Fruit fly (Drosophila melanogaster) whole organism, prepupa: ENCODE data around the gene DnaJ-H.
A peak's percentile ranks its signal among the peaks of the same experiment; 100 is the strongest.

ENCODE experiments used
- Blimp-1 ChIP-seq: fragments of 200-800 bp; sonication (Bioruptor generic); optimal IDR thresholded peaks from 3 replicates; lab custom pipeline; 2017; ENCODE audit warnings: missing biosample characterization, missing genetic modification characterization, mild to moderate bottlenecking, moderate library complexity, missing genetic modification reagents
- CG10669 ChIP-seq: fragments of 200-800 bp; sonication (Bioruptor generic); optimal IDR thresholded peaks from 3 replicates; lab custom pipeline; 2018; ENCODE audit warnings: missing biosample characterization, mild to moderate bottlenecking, missing genetic modification characterization, moderate library complexity
- CG11294 ChIP-seq: fragments of 200-800 bp; sonication (Bioruptor generic); IDR thresholded peaks from 2 replicates; pipeline ENCODE4 v1.3.6; 2022; ENCODE audit warnings: missing biosample characterization, missing genetic modification characterization
- CG11762 ChIP-seq: fragments of 200-800 bp; sonication (Bioruptor generic); optimal IDR thresholded peaks from 3 replicates; lab custom pipeline; 2016; ENCODE audit warnings: missing biosample characterization, missing genetic modification characterization; ENCODE audit not compliant: insufficient read depth
- CG11902 ChIP-seq: fragments of 200-800 bp; sonication (Bioruptor generic); optimal IDR thresholded peaks from 3 replicates; lab custom pipeline; 2016; ENCODE audit warnings: missing biosample characterization, missing genetic modification characterization
- CG15336 ChIP-seq: fragments of 200-800 bp; sonication (Bioruptor generic); IDR thresholded peaks from 2 replicates; pipeline ENCODE4 v1.3.6; 2022; ENCODE audit warnings: missing biosample characterization, missing genetic modification characterization
- CG1621 ChIP-seq: fragments of 200-800 bp; sonication (Bioruptor generic); optimal IDR thresholded peaks from 3 replicates; lab custom pipeline; 2018; ENCODE audit warnings: missing biosample characterization, mild to moderate bottlenecking, missing genetic modification characterization
- CG31627 ChIP-seq: fragments of 200-800 bp; sonication (Bioruptor generic); optimal IDR thresholded peaks from 3 replicates; lab custom pipeline; 2016; ENCODE audit warnings: missing biosample characterization, missing genetic modification characterization
- CG32006 ChIP-seq: fragments of 200-800 bp; sonication (Bioruptor generic); optimal IDR thresholded peaks from 3 replicates; lab custom pipeline; 2017; ENCODE audit warnings: missing biosample characterization, mild to moderate bottlenecking, missing genetic modification characterization
- CG34406 ChIP-seq: fragments of 200-800 bp; sonication (Bioruptor generic); optimal IDR thresholded peaks from 3 replicates; lab custom pipeline; 2016; ENCODE audit warnings: missing biosample characterization, missing genetic modification characterization
- CG4318 ChIP-seq: fragments of 200-800 bp; sonication (Bioruptor generic); optimal IDR thresholded peaks from 3 replicates; lab custom pipeline; 2017; ENCODE audit warnings: missing biosample characterization, mild to moderate bottlenecking, missing genetic modification characterization
- CG6163 ChIP-seq: fragments of 200-800 bp; sonication (Bioruptor generic); IDR thresholded peaks from 3 replicates; pipeline ENCODE4 v1.3.6; 2022; ENCODE audit warnings: missing biosample characterization, missing genetic modification characterization
- CG6792 ChIP-seq: fragments of 200-800 bp; sonication (Bioruptor generic); optimal IDR thresholded peaks from 3 replicates; lab custom pipeline; 2016; ENCODE audit warnings: missing biosample characterization, missing genetic modification characterization
- CG6854 ChIP-seq: fragments of 200-800 bp; sonication (Bioruptor generic); optimal IDR thresholded peaks from 2 replicates; lab custom pipeline; 2017; ENCODE audit warnings: missing biosample characterization, mild to moderate bottlenecking, missing genetic modification characterization
- CG8119 ChIP-seq: fragments of 200-800 bp; sonication (Bioruptor generic); IDR thresholded peaks from 3 replicates; pipeline ENCODE4 v1.3.6; 2022; ENCODE audit warnings: missing biosample characterization, missing genetic modification characterization
- CG8319 ChIP-seq: fragments of 200-800 bp; sonication (Bioruptor generic); optimal IDR thresholded peaks from 3 replicates; lab custom pipeline; 2016; ENCODE audit warnings: missing biosample characterization, missing genetic modification characterization
- Eip75B ChIP-seq: fragments of 200-800 bp; sonication (Bioruptor generic); optimal IDR thresholded peaks from 3 replicates; lab custom pipeline; 2016; ENCODE audit warnings: missing biosample characterization, missing genetic modification characterization
- Eip93F ChIP-seq: fragments of 200-800 bp; sonication (Bioruptor generic); optimal IDR thresholded peaks from 2 replicates; lab custom pipeline; 2016; ENCODE audit warnings: missing biosample characterization, mild to moderate bottlenecking, missing genetic modification characterization
- Ets21C ChIP-seq: fragments of 200-800 bp; sonication (Bioruptor generic); optimal IDR thresholded peaks from 3 replicates; lab custom pipeline; 2016; ENCODE audit warnings: missing biosample characterization, missing genetic modification characterization
- Gug ChIP-seq: fragments of 200-800 bp; sonication (Bioruptor generic); IDR thresholded peaks from 2 replicates; pipeline ENCODE4 v1.3.6; 2022; ENCODE audit warnings: missing biosample characterization, missing genetic modification characterization
- Hr39 ChIP-seq: fragments of 200-800 bp; sonication (Bioruptor generic); optimal IDR thresholded peaks from 2 replicates; lab custom pipeline; 2016; ENCODE audit warnings: missing biosample characterization, missing genetic modification characterization
- Lpt ChIP-seq: fragments of 200-800 bp; sonication (Bioruptor generic); optimal IDR thresholded peaks from 3 replicates; lab custom pipeline; 2016; ENCODE audit warnings: missing biosample characterization, missing genetic modification characterization
- Met ChIP-seq: fragments of 200-800 bp; sonication (Bioruptor generic); optimal IDR thresholded peaks from 3 replicates; lab custom pipeline; 2016; ENCODE audit warnings: missing biosample characterization, missing genetic modification characterization
- Sox102F ChIP-seq: fragments of 200-800 bp; sonication (Bioruptor generic); optimal IDR thresholded peaks from 2 replicates; lab custom pipeline; 2016; ENCODE audit warnings: missing biosample characterization, mild to moderate bottlenecking, missing genetic modification characterization
- Sox15 ChIP-seq: fragments of 200-800 bp; sonication (Bioruptor generic); optimal IDR thresholded peaks from 3 replicates; lab custom pipeline; 2016; ENCODE audit warnings: missing biosample characterization, missing genetic modification characterization
- achi ChIP-seq: fragments of 200-800 bp; sonication (Bioruptor generic); optimal IDR thresholded peaks from 3 replicates; lab custom pipeline; 2016; ENCODE audit warnings: missing biosample characterization, missing genetic modification characterization
- cyc ChIP-seq: fragments of 200-800 bp; sonication (Bioruptor generic); optimal IDR thresholded peaks from 3 replicates; lab custom pipeline; 2016; ENCODE audit warnings: missing biosample characterization, missing genetic modification characterization
- dac ChIP-seq: fragments of 200-800 bp; sonication (Bioruptor generic); optimal IDR thresholded peaks from 2 replicates; lab custom pipeline; 2017; ENCODE audit warnings: missing biosample characterization, mild to moderate bottlenecking, missing genetic modification characterization
- dsx ChIP-seq: fragments of 200-800 bp; optimal IDR thresholded peaks from 3 replicates; lab custom pipeline; 2019; ENCODE audit warnings: missing biosample characterization, mild to moderate bottlenecking, missing genetic modification characterization, moderate library complexity; ENCODE audit not compliant: poor library complexity, severe bottlenecking
- eg ChIP-seq: fragments of 200-800 bp; sonication (Bioruptor generic); IDR thresholded peaks from 3 replicates; pipeline ENCODE4 v1.3.6; 2022; ENCODE audit warnings: missing biosample characterization, missing genetic modification characterization
- esn ChIP-seq: fragments of 200-800 bp; sonication (Bioruptor generic); optimal IDR thresholded peaks from 2 replicates; lab custom pipeline; 2016; ENCODE audit warnings: missing biosample characterization, mild to moderate bottlenecking, missing genetic modification characterization, moderate library complexity
- fd59A ChIP-seq: fragments of 200-800 bp; sonication (Bioruptor generic); optimal IDR thresholded peaks from 2 replicates; lab custom pipeline; 2017; ENCODE audit warnings: missing biosample characterization, mild to moderate bottlenecking, missing genetic modification characterization, missing genetic modification reagents
- fd85E ChIP-seq: fragments of 200-800 bp; sonication (Bioruptor generic); optimal IDR thresholded peaks from 3 replicates; lab custom pipeline; 2016; ENCODE audit warnings: missing biosample characterization, missing genetic modification characterization
- fkh ChIP-seq: fragments of 200-800 bp; sonication (Bioruptor generic); optimal IDR thresholded peaks from 3 replicates; lab custom pipeline; 2017; ENCODE audit warnings: missing biosample characterization, mild to moderate bottlenecking, missing genetic modification characterization, moderate library complexity
- lz ChIP-seq: fragments of 200-800 bp; sonication (Bioruptor generic); optimal IDR thresholded peaks from 3 replicates; lab custom pipeline; 2016; ENCODE audit warnings: missing biosample characterization, missing genetic modification characterization
- net ChIP-seq: fragments of 200-800 bp; sonication (Bioruptor generic); optimal IDR thresholded peaks from 3 replicates; lab custom pipeline; 2016; ENCODE audit warnings: missing biosample characterization, missing genetic modification characterization
- salr ChIP-seq, 2 experiments: fragments of 200-800 bp; sonication (Bioruptor generic); optimal IDR thresholded peaks; 3 replicates each; lab custom pipeline; 2016 to 2018; ENCODE audit warnings: missing biosample characterization in 2 of 2, missing genetic modification characterization in 2 of 2, mild to moderate bottlenecking in 1 of 2
- spab ChIP-seq: fragments of 200-800 bp; sonication (Bioruptor generic); optimal IDR thresholded peaks from 2 replicates; lab custom pipeline; 2017; ENCODE audit warnings: missing biosample characterization, mild to moderate bottlenecking, missing genetic modification characterization, missing genetic modification reagents
- ss ChIP-seq, 2 experiments: fragments of 200-800 bp; sonication (Bioruptor generic); optimal IDR thresholded peaks; 2 replicates in 1 of 2; 3 replicates in 1 of 2; lab custom pipeline; 2017 to 2018; ENCODE audit warnings: mild to moderate bottlenecking in 2 of 2, missing biosample characterization in 2 of 2, missing genetic modification characterization in 2 of 2, moderate library complexity in 1 of 2
- svp ChIP-seq: fragments of 200-800 bp; sonication (Bioruptor generic); peaks from one replicate; lab custom pipeline; 2016; ENCODE audit warnings: missing biosample characterization, missing genetic modification characterization
- topi ChIP-seq: fragments of 200-800 bp; sonication (Bioruptor generic); optimal IDR thresholded peaks from 3 replicates; lab custom pipeline; 2016; ENCODE audit warnings: missing biosample characterization, missing genetic modification characterization

Gene DnaJ-H

DNA sequence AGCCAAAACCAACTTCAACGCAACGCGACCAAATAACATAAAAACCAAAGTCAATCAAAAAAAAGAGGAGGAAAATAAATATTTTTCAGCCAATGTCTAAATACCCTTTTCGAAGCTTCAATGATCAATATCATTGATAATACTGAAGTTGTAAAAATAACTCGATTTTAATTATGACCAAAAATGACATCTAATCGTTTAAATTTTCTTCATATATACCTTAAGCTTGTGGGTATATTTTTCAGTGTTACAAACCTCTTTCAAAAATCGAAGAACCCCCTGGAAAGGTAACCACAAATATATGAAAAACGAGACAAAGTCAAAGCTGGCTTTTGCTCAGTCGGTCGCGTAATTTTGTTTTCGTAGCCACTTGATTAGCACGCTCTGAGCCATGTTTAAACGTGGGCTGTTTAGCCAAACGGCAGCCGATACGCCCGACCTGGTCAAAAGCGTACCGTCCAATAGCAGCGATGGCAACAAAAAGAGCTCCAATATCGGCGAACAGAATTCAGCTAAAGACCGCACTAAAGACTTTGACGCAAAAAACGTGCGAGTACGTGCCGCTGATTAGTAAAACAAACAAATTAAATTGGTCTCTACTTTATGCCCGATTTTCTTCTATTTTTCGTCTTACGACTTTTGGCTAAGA is 20.7 kb downstream of the DnaJ-H start (continued):
- peak in 1 of 2 experiments; percentile 4 for TF ChIP-seq salr (GFP tag; optimal IDR thresholded peaks at IDR 0.05; lab: Kevin White, UChicago)
- TF ChIP-seq esn (GFP tag; lab: Kevin White, UChicago), result peak; percentile 27
- TF ChIP-seq CG11762, result no peak
- TF ChIP-seq eg (GFP tag; lab: Robert Waterston, UW), result peak; percentile 69; the same call in 2 of the 3 replicates
- no peak for TF ChIP-seq ss (GFP tag; optimal IDR thresholded peaks at IDR 0.05; lab: Kevin White, UChicago)
- TF ChIP-seq Ets21C, result no peak
- TF ChIP-seq fd85E, result no peak
- peak; percentile 34 for TF ChIP-seq achi (GFP tag; lab: Kevin White, UChicago)
- TF ChIP-seq CG6854 (GFP tag; lab: Kevin White, UChicago), result no peak
- no peak; the same call in 1 of the 2 replicates for TF ChIP-seq CG11294 (GFP tag; lab: Robert Waterston, UW)
- TF ChIP-seq Gug, result peak; percentile 52
- peak; percentile 29 for TF ChIP-seq Lpt (GFP tag; lab: Kevin White, UChicago)
- TF ChIP-seq CG8119 (GFP tag; lab: Robert Waterston, UW), result peak; percentile 70
- peak; percentile 0 for TF ChIP-seq lz

dm6 chr2L:13143522-13143921 is 22.4 kb downstream of the DnaJ-H start, which contains the start of gene CG16978:
Gene CG16978, minus strand, starts transcription at chr2L:13143622.
- TF ChIP-seq Blimp-1 (GFP tag; lab: Kevin White, UChicago) (no peak), fd85E (no peak), CG32006 (no peak), CG6163 (GFP tag; lab: Robert Waterston, UW) (no peak)

DNA sequence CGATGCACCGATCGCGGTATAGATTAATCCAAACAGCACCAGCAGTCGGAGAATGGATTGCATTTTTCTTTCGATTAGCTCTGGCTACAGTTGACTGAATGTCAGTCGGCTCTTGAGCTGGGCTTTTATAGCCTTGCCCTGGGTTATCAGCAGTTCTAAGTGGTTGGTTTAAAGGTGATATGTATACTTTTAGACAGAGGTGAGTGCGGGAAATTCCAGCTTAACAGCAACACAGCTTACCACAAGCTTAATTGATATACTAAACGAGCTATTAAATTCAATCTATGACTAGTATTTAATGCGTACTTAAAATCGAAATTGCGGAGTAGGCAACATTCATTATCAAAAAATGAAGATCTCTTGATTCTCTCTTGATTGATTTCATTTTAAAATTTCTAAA is 23.1 kb downstream of the DnaJ-H start, which contains the start of gene CG9928:
TSS of gene CG9928 (minus strand) at position 101 of the 400 bp plus-strand sequence.
- TF ChIP-seq Eip93F (GFP tag; lab: Kevin White, UChicago), result no peak
- peak; percentile 81 for TF ChIP-seq svp (GFP tag; lab: Kevin White, UChicago)

DNA sequence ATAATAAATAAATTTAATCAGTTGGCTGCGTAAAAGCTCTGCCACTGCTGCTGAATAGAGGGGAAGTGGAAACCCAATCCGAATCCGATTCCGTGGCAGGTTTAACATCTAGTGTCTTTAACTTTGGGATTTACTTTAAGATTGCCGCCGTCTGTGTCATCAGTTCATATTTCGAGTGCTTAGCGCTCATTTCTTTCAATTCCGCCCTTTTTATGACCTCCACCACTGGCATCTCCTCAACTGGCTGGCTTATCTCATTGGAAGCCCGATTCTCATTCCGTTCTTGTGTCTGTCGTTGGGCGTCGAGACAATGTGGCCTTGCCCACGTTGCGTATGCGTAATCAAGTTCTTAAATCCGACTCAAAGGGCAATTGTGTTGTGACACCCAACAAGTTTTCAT is 25.0 kb downstream of the DnaJ-H start:
- TF ChIP-seq Lpt (GFP tag; lab: Kevin White, UChicago), result no peak
- TF ChIP-seq spab (GFP tag; lab: Kevin White, UChicago), result no peak
- TF ChIP-seq topi (GFP tag; lab: Kevin White, UChicago), result no peak
- no peak for TF ChIP-seq dac
- no peak for TF ChIP-seq net (GFP tag; lab: Kevin White, UChicago)
- TF ChIP-seq CG6792 (GFP tag; lab: Kevin White, UChicago), result no peak
- no peak for TF ChIP-seq CG15336 (GFP tag; lab: Robert Waterston, UW)
- TF ChIP-seq Eip75B (GFP tag; lab: Kevin White, UChicago), result no peak
- TF ChIP-seq CG10669 (GFP tag; lab: Kevin White, UChicago), result no peak
- TF ChIP-seq CG6854 (GFP tag; lab: Kevin White, UChicago), result no peak
- TF ChIP-seq CG11902 (GFP tag; lab: Kevin White, UChicago), result no peak
- no peak for TF ChIP-seq Sox15 (GFP tag; lab: Kevin White, UChicago)
- no peak for TF ChIP-seq fkh (GFP tag; lab: Kevin White, UChicago)
- no peak for TF ChIP-seq CG1621
- no peak for TF ChIP-seq fd59A (GFP tag; lab: Kevin White, UChicago)
- no peak for TF ChIP-seq CG8319
- TF ChIP-seq dsx, result no peak

DNA sequence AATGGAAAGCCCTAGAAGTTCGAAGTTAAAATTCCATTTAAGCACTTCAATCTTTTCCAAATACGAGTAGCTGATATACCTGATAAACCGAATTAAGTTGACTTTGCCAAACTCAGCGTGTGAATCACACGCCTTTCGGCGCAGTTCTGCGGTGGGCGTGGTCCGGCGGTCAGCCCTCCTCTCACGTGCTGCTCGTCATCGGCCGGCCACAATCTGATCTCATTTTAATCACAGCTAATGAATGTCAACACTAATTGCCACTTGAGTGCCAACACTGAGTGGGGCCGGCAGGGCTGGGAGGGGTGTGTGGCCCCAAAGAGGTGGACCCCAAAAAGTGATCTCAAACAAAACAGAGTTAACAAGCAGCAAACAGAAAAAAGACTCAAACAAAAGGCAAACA is 29.9 kb downstream of the DnaJ-H start:
- TF ChIP-seq CG10669 (GFP tag; lab: Kevin White, UChicago) (no peak), Met (GFP tag; lab: Kevin White, UChicago) (no peak), Eip75B (GFP tag; lab: Kevin White, UChicago) (no peak), esn (GFP tag; lab: Kevin White, UChicago) (no peak), Hr39 (no peak), CG8119 (GFP tag; lab: Robert Waterston, UW) (no peak), cyc (GFP tag; lab: Kevin White, UChicago) (no peak), CG11902 (GFP tag; lab: Kevin White, UChicago) (no peak), CG4318 (no peak), CG6854 (GFP tag; lab: Kevin White, UChicago) (no peak), Sox15 (GFP tag; lab: Kevin White, UChicago) (no peak), fd59A (GFP tag; lab: Kevin White, UChicago) (no peak), CG34406 (GFP tag; lab: Kevin White, UChicago) (no peak), achi (GFP tag; lab: Kevin White, UChicago) (no peak), Sox102F (GFP tag; lab: Kevin White, UChicago) (no peak), Ets21C (no peak), CG31627 (no peak)
- TF ChIP-seq, all 60 proteins: peak for 0
